Worm (Caenorhabditis elegans) whole organism, L4 larva: ENCODE measurements around the gene vit-6.

Source experiments
- F49E8.2 ChIP-seq: sonication (generic microtip); optimal IDR thresholded peaks from 2 replicates; lab custom pipeline; 2016; ENCODE audit warnings: missing compliant biosample characterization, mild to moderate bottlenecking, missing genetic modification characterization, borderline replicate concordance
- ZK546.5 ChIP-seq, 2 experiments: sonication (generic microtip); optimal IDR thresholded peaks; 2 replicates each; lab custom pipeline; 2017; ENCODE audit warnings: missing biosample characterization in 2 of 2, missing genetic modification characterization in 2 of 2
- aha-1 ChIP-seq: fragments of 150-350 bp; peaks from one replicate; lab custom pipeline; 2014; ENCODE audit warnings: missing biosample characterization, missing genetic modification characterization
- attf-4 ChIP-seq: sonication (generic microtip); optimal IDR thresholded peaks from 3 replicates; lab custom pipeline; 2017; ENCODE audit warnings: missing biosample characterization, missing genetic modification characterization
- daf-8 ChIP-seq: fragments of 200-800 bp; sonication (Bioruptor generic); IDR thresholded peaks from 2 replicates; pipeline ENCODE4 v1.3.6; 2022; ENCODE audit warnings: missing genetic modification characterization, missing compliant biosample characterization
- dmd-6 ChIP-seq: fragments of 200-800 bp; sonication (Bioruptor generic); IDR thresholded peaks from 2 replicates; pipeline ENCODE4 v1.3.6; 2022; ENCODE audit warnings: missing genetic modification reagents, missing genetic modification characterization, missing compliant biosample characterization
- duxl-1 ChIP-seq: sonication (generic microtip); optimal IDR thresholded peaks from 2 replicates; lab custom pipeline; 2016; ENCODE audit warnings: mild to moderate bottlenecking, missing genetic modification characterization, moderate library complexity, missing compliant biosample characterization; ENCODE audit not compliant: poor library complexity
- dve-1 ChIP-seq: sonication (generic microtip); optimal IDR thresholded peaks from 2 replicates; lab custom pipeline; 2017; ENCODE audit warnings: antibody characterized with exemption, mild to moderate bottlenecking, missing genetic modification characterization, missing compliant biosample characterization; ENCODE audit not compliant: insufficient read depth
- fkh-10 ChIP-seq: fragments of 150-350 bp; optimal IDR thresholded peaks from 2 replicates; lab custom pipeline; 2014; ENCODE audit warnings: missing biosample characterization, missing genetic modification reagents, missing genetic modification characterization
- gei-8 ChIP-seq: fragments of 200-800 bp; sonication (Bioruptor generic); optimal IDR thresholded peaks from 2 replicates; lab custom pipeline; 2018; ENCODE audit warnings: mild to moderate bottlenecking, missing genetic modification characterization, missing compliant biosample characterization
- lim-7 ChIP-seq: fragments of 200-800 bp; sonication (Bioruptor generic); IDR thresholded peaks from 2 replicates; pipeline ENCODE4 v1.3.6; 2022; ENCODE audit warnings: missing genetic modification characterization, missing compliant biosample characterization
- lin-38 ChIP-seq: fragments of 200-800 bp; sonication (Bioruptor generic); IDR thresholded peaks from 2 replicates; pipeline ENCODE4 v1.3.6; 2022; ENCODE audit warnings: missing genetic modification reagents, missing genetic modification characterization, missing compliant biosample characterization
- lin-39 ChIP-seq: fragments of 150-350 bp; optimal IDR thresholded peaks from 2 replicates; lab custom pipeline; 2014; ENCODE audit warnings: missing biosample characterization, missing genetic modification reagents, missing genetic modification characterization
- lir-3 ChIP-seq: sonication (generic microtip); optimal IDR thresholded peaks from 2 replicates; lab custom pipeline; 2016; ENCODE audit warnings: mild to moderate bottlenecking, missing genetic modification characterization, missing compliant biosample characterization
- mdt-29 ChIP-seq: fragments of 200-800 bp; sonication (Bioruptor generic); IDR thresholded peaks from 2 replicates; pipeline ENCODE4 v1.3.6; 2022; ENCODE audit warnings: missing genetic modification reagents, missing genetic modification characterization, missing compliant biosample characterization
- mxl-2 ChIP-seq: fragments of 200-800 bp; sonication (Bioruptor generic); conservative IDR thresholded peaks from 2 replicates; pipeline ENCODE4 v1.3.6; 2022; ENCODE audit warnings: missing genetic modification reagents, missing genetic modification characterization, missing compliant biosample characterization
- nhr-237 ChIP-seq: sonication (generic microtip); optimal IDR thresholded peaks from 2 replicates; lab custom pipeline; 2017; ENCODE audit warnings: missing biosample characterization, missing genetic modification characterization
- sdz-12 ChIP-seq: fragments of 200-800 bp; sonication (Bioruptor generic); optimal IDR thresholded peaks from 2 replicates; lab custom pipeline; 2018; ENCODE audit warnings: mild to moderate bottlenecking, missing genetic modification characterization, missing compliant biosample characterization
- spr-1 ChIP-seq: sonication (generic microtip); optimal IDR thresholded peaks from 2 replicates; lab custom pipeline; 2016; ENCODE audit warnings: mild to moderate bottlenecking, missing genetic modification characterization, missing compliant biosample characterization
- tag-97 ChIP-seq: fragments of 200-800 bp; sonication (Bioruptor generic); IDR thresholded peaks from 2 replicates; pipeline ENCODE4 v1.3.6; 2022; ENCODE audit warnings: missing genetic modification characterization, missing compliant biosample characterization

vit-6 gene

DNA sequence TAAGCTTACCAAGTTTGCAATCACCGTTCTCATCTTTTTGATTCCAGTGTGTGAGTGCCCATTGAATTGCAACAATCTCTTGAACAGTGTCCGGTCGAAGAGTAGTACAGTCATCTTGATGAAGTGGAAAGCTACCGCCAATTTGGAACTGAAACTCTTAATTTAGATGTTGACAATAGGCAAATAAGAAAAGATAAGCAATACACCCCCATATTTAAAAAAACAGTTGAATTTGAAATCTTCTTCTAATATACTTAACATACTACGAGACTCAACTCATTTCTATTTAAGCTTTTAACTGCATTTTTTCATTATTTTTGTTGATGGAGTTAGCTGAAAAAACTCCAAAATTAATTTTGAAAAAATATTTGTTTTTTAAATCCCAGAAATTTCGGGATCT lies 51.1 kb downstream of the vit-6 start:
- TF ChIP-seq F49E8.2 (tag; lab: Kevin White, UChicago) (no peak), tag-97 (GFP tag; lab: Robert Waterston, UW) (no peak), nhr-237 (tag; lab: Kevin White, UChicago) (no peak), ZK546.5 (tag; optimal IDR thresholded peaks at IDR 0.05; lab: Kevin White, UChicago) (no peak), spr-1 (tag; lab: Kevin White, UChicago) (no peak), aha-1 (tag; lab: Kevin White, UChicago) (peak; percentile 79)
- TF ChIP-seq, all 104 proteins: peak for 1

- no peak for TF ChIP-seq duxl-1 (tag; lab: Kevin White, UChicago)
- no peak for TF ChIP-seq attf-4 (tag; lab: Kevin White, UChicago)
- no peak for TF ChIP-seq daf-8 (GFP tag; lab: Robert Waterston, UW)
- no peak for TF ChIP-seq sdz-12 (GFP tag; lab: Kevin White, UChicago)
- TF ChIP-seq dve-1 (tag; lab: Kevin White, UChicago): no peak
- no peak for TF ChIP-seq lir-3 (tag; lab: Kevin White, UChicago)
- no peak for TF ChIP-seq mxl-2
- no peak for TF ChIP-seq nhr-237 (tag; lab: Kevin White, UChicago)
- TF ChIP-seq dmd-6 (GFP tag; lab: Robert Waterston, UW): no peak
- no peak for TF ChIP-seq lin-38 (GFP tag; lab: Robert Waterston, UW)
- no peak for TF ChIP-seq fkh-10 (GFP tag; lab: Kevin White, UChicago)
- TF ChIP-seq lim-7 (GFP tag; lab: Robert Waterston, UW): no peak
- no peak for TF ChIP-seq gei-8 (GFP tag; lab: Kevin White, UChicago)
- TF ChIP-seq mdt-29 (GFP tag; lab: Robert Waterston, UW): no peak
- no peak for TF ChIP-seq spr-1 (tag; lab: Kevin White, UChicago)
- no peak for TF ChIP-seq lin-39 (tag; lab: Kevin White, UChicago)
These were observed 51.9 kb downstream of the vit-6 start, which contains the start of gene F35H10.10 for ce11 chrIV:8312846-8313245. F35H10.10 (minus strand) TSS chrIV:8312946.
